Worm (Caenorhabditis elegans) whole organism, mixed stage, embryonic: ENCODE measurements around the gene Y49F6C.6.

Experiments used
- mep-1 ChIP-seq: fragments of 150-350 bp; optimal IDR thresholded peaks from 2 replicates; lab custom pipeline; 2017; ENCODE audit warnings: missing biosample characterization, missing genetic modification reagents, missing genetic modification characterization, inconsistent platforms
- snpc-4 ChIP-seq: fragments of 150-350 bp; optimal IDR thresholded peaks from 2 replicates; lab custom pipeline; 2014; ENCODE audit warnings: missing biosample characterization, missing genetic modification characterization
- sptf-1 ChIP-seq: sonication (generic microtip); optimal IDR thresholded peaks from 2 replicates; lab custom pipeline; 2017; ENCODE audit warnings: mild to moderate bottlenecking, missing genetic modification characterization, moderate library complexity, missing compliant biosample characterization
- unc-39 ChIP-seq: fragments of 150-350 bp; optimal IDR thresholded peaks from 2 replicates; lab custom pipeline; 2014; ENCODE audit warnings: missing biosample characterization, missing genetic modification characterization
- unc-62 ChIP-seq: fragments of 150-350 bp; optimal IDR thresholded peaks from 2 replicates; lab custom pipeline; 2014; ENCODE audit warnings: missing biosample characterization, missing genetic modification reagents, missing genetic modification characterization

ce11 chrII:3367100-3367499 is at the start of gene Y49F6C.6:
- TF ChIP-seq snpc-4 = no peak
- no peak for TF ChIP-seq sptf-1 (tag; lab: Kevin White, UChicago)
- no peak for TF ChIP-seq unc-62
- no peak for TF ChIP-seq unc-39
- no peak for TF ChIP-seq mep-1 (tag; lab: Kevin White, UChicago)
